Worm (Caenorhabditis elegans) whole organism, dauer: Measurements from ENCODE around the gene msrp-7.

ENCODE experiments used
- unc-62 ChIP-seq: sonication (generic microtip); optimal IDR thresholded peaks from 2 replicates; lab custom pipeline; 2017; ENCODE audit warnings: missing biosample characterization, missing genetic modification reagents, missing genetic modification characterization

msrp-7 gene

DNA sequence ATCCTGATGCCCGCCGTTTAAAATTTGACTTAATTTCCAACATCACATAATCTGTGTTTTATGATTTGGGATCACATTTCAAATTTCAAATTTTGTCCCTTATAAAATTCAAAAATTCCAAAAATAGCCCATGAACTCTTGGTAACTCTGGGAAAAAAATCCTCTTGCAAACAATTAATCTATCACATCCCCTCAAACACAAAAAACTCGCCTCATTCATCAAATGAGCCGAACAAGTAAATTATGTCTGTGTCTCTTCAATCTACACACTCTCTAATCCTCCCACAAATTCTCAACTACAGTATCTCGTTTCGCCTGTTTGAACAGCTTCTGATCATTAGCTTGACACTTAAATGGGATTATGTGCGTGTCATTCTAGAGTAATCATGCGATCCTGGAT is at the start of gene msrp-7:
TSS of gene msrp-7 (plus strand) at position 301 of the 400 bp plus-strand sequence.
- TF ChIP-seq unc-62: no peak

ce11 chrII:10761653-10762052 is 49.1 kb upstream of the msrp-7 start:
- TF ChIP-seq unc-62: no peak

DNA sequence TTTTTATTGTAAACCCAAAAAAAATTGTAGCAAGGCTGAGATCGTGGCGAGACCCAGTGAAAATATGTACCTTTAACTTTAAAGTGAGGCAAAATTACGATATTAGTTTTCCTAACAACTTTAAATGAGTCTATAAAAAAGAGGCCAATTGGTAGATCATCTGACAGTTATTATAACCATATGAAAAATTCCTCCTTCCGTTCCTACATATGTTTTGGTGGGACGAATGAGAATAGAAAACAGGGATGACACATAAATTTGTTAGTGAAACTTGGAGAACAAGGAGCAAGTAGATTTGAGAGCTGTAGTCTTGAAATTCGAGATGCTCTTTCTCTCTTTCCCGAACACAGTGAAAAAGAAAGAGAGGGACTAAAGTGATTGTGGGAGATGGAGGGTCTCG is 45.6 kb upstream of the msrp-7 start:
- TF ChIP-seq unc-62: no peak

DNA sequence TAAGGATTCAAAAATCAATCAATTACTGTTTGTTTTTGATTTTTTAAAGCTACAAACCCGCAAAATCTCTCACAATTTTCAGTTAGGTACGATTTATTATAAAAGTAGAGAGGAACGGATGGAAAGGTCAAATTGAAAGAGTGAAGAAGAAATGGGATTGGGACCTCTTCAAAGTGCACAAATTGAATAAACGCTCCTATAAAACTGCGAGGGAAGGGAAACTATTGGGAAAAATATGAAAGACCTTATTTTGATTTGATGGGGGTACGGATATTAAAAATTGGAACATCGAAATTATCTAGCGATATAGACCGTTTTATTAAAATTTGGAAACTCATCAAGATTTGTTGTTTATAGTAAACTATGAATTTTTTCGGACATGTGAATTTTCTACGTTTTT is 44.0 kb upstream of the msrp-7 start:
- TF ChIP-seq unc-62: no peak

ce11 chrII:10767977-10768376 is 42.8 kb upstream of the msrp-7 start:
- no peak for TF ChIP-seq unc-62

- TF ChIP-seq unc-62: no peak
These were observed 41.5 kb upstream of the msrp-7 start for ce11 chrII:10769291-10769690.

DNA sequence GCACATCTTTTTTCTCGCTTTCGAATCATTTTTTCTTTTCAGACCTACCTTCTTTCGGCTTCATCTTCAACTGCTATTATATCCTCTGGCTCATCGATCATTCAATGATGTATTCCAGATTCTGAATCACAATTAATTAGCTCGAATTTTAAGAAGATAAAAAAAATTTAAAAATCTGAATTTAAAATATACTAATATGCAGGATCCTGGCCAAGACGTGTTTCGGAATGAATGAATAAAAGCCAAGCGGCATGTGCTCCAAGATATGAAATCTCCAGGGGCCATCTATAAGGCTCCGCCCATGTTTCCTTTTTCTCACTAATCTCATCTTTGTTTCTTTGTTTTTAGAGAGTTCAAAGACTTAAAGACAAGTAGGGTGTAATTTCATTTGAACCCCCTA is 32.8 kb upstream of the msrp-7 start, which contains the start of gene mpz-1:
TSS of gene mpz-1 (minus strand) at position 101 of the 400 bp plus-strand sequence.
- TF ChIP-seq unc-62: no peak

DNA sequence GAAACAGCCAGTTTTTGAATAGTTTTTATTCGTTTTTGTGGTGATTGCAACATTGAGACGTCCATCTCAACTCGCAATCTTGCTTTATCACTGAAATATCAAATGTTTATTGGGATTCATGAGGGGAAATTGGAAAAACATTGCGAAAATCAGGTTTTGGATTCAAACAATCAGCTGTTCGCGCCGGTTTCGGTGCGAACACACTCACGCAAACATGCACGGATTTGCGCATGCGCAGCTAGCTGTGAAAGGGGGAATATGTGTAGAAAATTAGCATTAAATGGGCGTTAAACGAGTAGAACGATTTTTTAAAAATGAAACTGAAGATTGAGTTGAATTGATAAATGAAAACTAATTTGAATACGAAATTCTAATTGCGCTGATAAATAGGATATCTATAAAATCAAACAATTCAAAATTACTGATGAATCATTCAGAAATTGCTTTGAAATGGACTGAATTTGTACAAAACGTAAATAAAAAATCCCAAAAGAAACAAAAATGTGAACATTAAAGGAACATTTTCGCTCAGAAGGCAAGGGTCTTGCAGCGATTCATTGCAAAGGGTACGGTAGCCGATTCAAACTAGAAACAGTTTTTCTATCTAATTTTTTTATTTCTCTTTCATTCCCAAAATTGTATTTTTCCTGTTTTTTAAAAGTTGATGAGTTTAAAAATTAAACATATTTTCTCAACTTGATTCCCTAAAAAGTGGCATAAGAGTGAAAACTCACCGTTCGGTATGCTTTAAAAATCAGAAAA is 27.4 kb upstream of the msrp-7 start, which contains the start of gene ect-2:
TSS of gene ect-2 (minus strand) at position 762 of the 762 bp plus-strand sequence.
- no peak for TF ChIP-seq unc-62

ce11 chrII:10784248-10784647 is 26.5 kb upstream of the msrp-7 start:
- no peak for TF ChIP-seq unc-62

ce11 chrII:10784780-10785463 is 25.9 kb upstream of the msrp-7 start, which contains the start of gene cdl-1:
Gene cdl-1 (plus strand): TSS chrII:10785452.
- no peak for TF ChIP-seq unc-62

ce11 chrII:10787240-10787639 is 23.6 kb upstream of the msrp-7 start, which contains the start of gene tag-209:
Gene tag-209 (plus strand): TSS chrII:10787312.
- TF ChIP-seq unc-62: no peak

- TF ChIP-seq unc-62: no peak
These were observed 18.2 kb upstream of the msrp-7 start for ce11 chrII:10792611-10793010.

- TF ChIP-seq unc-62: no peak
These were observed 17.4 kb upstream of the msrp-7 start, which contains the start of gene vps-11 for ce11 chrII:10793393-10793792. Gene vps-11 (minus strand): TSS chrII:10793493.

ce11 chrII:10796194-10796593 is 14.6 kb upstream of the msrp-7 start, which contains the start of gene set-14:
Gene set-14 (minus strand): TSS chrII:10796294.
- TF ChIP-seq unc-62: no peak

DNA sequence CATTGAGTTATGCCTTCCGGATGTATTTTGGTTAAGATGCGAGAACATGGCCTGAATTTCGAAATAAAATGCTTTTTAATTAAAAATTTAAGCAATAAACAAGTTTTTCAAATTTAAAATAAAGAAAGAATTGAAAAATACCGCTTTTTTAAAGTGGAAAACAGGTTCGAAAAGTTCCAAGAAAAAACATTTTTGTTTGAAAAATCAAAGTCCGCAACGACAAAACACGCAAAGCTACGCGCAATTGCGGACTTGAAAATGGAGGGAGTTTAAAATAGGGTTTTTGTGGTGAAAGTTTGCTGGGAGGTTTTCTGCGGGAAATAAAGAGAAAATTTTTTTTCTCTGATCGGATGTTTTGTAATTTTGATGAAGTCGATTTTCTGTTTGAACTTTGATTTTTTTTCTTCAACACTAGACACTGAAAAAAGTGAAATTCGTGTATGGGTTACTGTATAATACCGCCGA is 12.3 kb upstream of the msrp-7 start, which contains the start of gene npp-19:
TSS of gene npp-19 (minus strand) at position 51 of the 465 bp plus-strand sequence.
- no peak for TF ChIP-seq unc-62

DNA sequence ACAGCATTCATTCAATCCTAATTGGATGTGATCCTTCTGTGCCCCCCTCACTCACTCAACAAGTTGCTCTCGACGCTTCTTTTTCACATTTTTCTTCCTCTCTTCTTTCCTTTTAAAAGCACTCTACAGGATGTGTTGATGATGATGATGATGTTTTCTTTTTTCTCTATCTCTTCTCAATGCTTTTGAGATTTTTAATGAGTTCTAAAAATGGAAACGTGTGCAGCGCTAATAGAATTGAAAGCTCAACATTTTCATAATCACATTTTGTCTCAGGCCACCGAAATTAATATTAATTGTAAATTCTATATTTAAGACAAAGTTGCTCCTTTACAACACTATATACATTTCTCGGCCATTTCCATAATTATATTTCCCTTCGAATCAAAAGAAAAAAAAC is 10.6 kb upstream of the msrp-7 start:
- TF ChIP-seq unc-62: no peak

DNA sequence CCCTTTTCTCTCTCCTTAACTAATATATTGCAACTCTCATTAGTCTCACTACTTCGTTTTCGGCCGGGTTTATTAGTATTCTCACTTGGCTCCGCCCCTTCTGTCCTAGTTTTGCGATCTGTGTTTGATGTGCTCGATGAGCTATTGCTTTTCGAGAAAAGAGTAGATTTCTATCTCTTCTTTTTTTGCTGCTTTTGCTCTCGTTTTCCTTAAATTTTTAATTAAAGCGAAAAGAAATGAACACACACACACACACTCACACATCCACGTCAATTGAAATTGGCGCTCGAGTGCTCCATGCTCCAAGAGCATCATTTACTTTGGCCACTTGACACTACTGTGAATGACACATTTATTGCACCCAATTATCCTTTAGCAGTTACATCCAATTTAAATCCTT is 6.3 kb upstream of the msrp-7 start:
- TF ChIP-seq unc-62: no peak
